Worm (Caenorhabditis elegans) whole organism, L4/young adult: ENCODE measurements around the gene R160.5.

Experiments
- dao-5 ChIP-seq: sonication (generic microtip); optimal IDR thresholded peaks from 2 replicates; lab custom pipeline; 2016; ENCODE audit warnings: missing genotype, missing genetic modification characterization, moderate library complexity, missing compliant biosample characterization
- him-1 ChIP-seq: sonication (generic microtip); optimal IDR thresholded peaks from 2 replicates; lab custom pipeline; 2016; ENCODE audit warnings: missing genotype, missing genetic modification reagents, missing genetic modification characterization, missing compliant biosample characterization

DNA sequence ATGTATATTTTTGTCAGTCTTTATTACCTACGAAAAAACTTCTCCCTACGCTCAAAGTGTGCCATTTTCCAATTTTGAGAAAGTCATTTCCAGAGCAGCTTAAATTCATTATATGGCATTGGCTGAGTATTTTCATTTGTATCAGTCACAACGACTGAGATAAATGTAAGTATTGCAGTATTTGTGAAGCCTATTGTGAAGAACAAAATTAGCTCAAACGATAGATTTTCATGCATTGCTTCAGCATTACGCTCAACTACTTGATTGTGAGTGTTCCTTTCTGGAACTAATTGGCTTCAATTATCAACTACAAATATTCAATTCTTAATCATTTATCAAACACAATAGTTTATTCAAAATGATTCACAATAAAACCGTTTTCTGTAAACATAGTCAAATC is 7.0 kb upstream of the R160.5 start, which contains the start of gene R160.12:
- TF ChIP-seq dao-5 (no peak), him-1 (tag; lab: Kevin White, UChicago) (no peak)
